Worm (Caenorhabditis elegans) whole organism, L3 larva: Measurements from ENCODE around the gene srh-180.

Experiments
- R02D3.7 ChIP-seq: fragments of 150-350 bp; optimal IDR thresholded peaks from 2 replicates; lab custom pipeline; 2014; ENCODE audit warnings: missing biosample characterization, missing genetic modification characterization
- ZK546.5 ChIP-seq: sonication (generic microtip); optimal IDR thresholded peaks from 2 replicates; lab custom pipeline; 2017; ENCODE audit warnings: missing biosample characterization, missing genetic modification characterization
- aly-2 ChIP-seq: fragments of 150-350 bp; optimal IDR thresholded peaks from 2 replicates; lab custom pipeline; 2014; ENCODE audit warnings: missing biosample characterization, missing genetic modification characterization
- ceh-16 ChIP-seq: sonication (generic microtip); optimal IDR thresholded peaks from 2 replicates; lab custom pipeline; 2017; ENCODE audit warnings: missing biosample characterization, missing genetic modification characterization
- ceh-28 ChIP-seq: fragments of 150-350 bp; optimal IDR thresholded peaks from 2 replicates; lab custom pipeline; 2014; ENCODE audit warnings: missing biosample characterization, missing genetic modification reagents, missing genetic modification characterization
- ceh-82 ChIP-seq: fragments of 150-350 bp; optimal IDR thresholded peaks from 2 replicates; lab custom pipeline; 2014; ENCODE audit warnings: missing biosample characterization, missing genetic modification characterization
- ceh-9 ChIP-seq: sonication (generic microtip); optimal IDR thresholded peaks from 2 replicates; lab custom pipeline; 2018; ENCODE audit warnings: missing biosample characterization, missing genetic modification characterization
- egl-27 ChIP-seq: sonication (generic microtip); optimal IDR thresholded peaks from 4 replicates; lab custom pipeline; 2017; ENCODE audit warnings: missing biosample characterization, missing genetic modification reagents, missing genetic modification characterization
- elt-1 ChIP-seq: fragments of 150-350 bp; optimal IDR thresholded peaks from 2 replicates; lab custom pipeline; 2014; ENCODE audit warnings: missing biosample characterization, missing genetic modification characterization
- elt-2 ChIP-seq: sonication (generic microtip); optimal IDR thresholded peaks from 2 replicates; lab custom pipeline; 2016; ENCODE audit warnings: missing genetic modification reagents, mild to moderate bottlenecking, missing genetic modification characterization, missing compliant biosample characterization
- elt-3 ChIP-seq, 3 experiments: fragments of 150-350 bp in 1 of 3; sonication (generic microtip) in 2 of 3; optimal IDR thresholded peaks; 2 replicates in 2 of 3; 4 replicates in 1 of 3; lab custom pipeline; 2014 to 2017; ENCODE audit warnings: missing biosample characterization in 3 of 3, missing genetic modification characterization in 3 of 3
- eor-1 ChIP-seq, 2 experiments: fragments of 150-350 bp; optimal IDR thresholded peaks; 2 replicates each; lab custom pipeline; 2014 to 2018; ENCODE audit warnings: missing biosample characterization in 2 of 2, missing genetic modification characterization in 2 of 2
- fkh-10 ChIP-seq: sonication (generic microtip); optimal IDR thresholded peaks from 2 replicates; lab custom pipeline; 2017; ENCODE audit warnings: missing biosample characterization, missing genetic modification reagents, missing genetic modification characterization
- hmg-11 ChIP-seq: sonication (generic microtip); optimal IDR thresholded peaks from 2 replicates; lab custom pipeline; 2016; ENCODE audit warnings: missing genetic modification characterization, missing compliant biosample characterization
- jun-1 ChIP-seq: fragments of 150-350 bp; optimal IDR thresholded peaks from 2 replicates; lab custom pipeline; 2014; ENCODE audit warnings: missing biosample characterization, missing genetic modification reagents, missing genetic modification characterization
- lin-39 ChIP-seq: fragments of 150-350 bp; optimal IDR thresholded peaks from 2 replicates; lab custom pipeline; 2018; ENCODE audit warnings: missing biosample characterization, missing genetic modification reagents, missing genetic modification characterization
- lsy-12 ChIP-seq: sonication (generic microtip); optimal IDR thresholded peaks from 2 replicates; lab custom pipeline; 2016; ENCODE audit warnings: mild to moderate bottlenecking, missing genetic modification characterization, missing compliant biosample characterization
- mdl-1 ChIP-seq: fragments of 150-350 bp; optimal IDR thresholded peaks from 2 replicates; lab custom pipeline; 2014; ENCODE audit warnings: missing biosample characterization, missing genetic modification characterization
- nfya-1 ChIP-seq: sonication (generic microtip); optimal IDR thresholded peaks from 2 replicates; lab custom pipeline; 2017; ENCODE audit warnings: missing genetic modification characterization, mild to moderate bottlenecking, missing compliant biosample characterization, antibody characterized with exemption, moderate library complexity; ENCODE audit not compliant: insufficient read depth
- nhr-11 ChIP-seq: fragments of 150-350 bp; optimal IDR thresholded peaks from 2 replicates; lab custom pipeline; 2014; ENCODE audit warnings: missing biosample characterization, missing genetic modification characterization
- nhr-23 ChIP-seq: fragments of 150-350 bp; optimal IDR thresholded peaks from 2 replicates; lab custom pipeline; 2014; ENCODE audit warnings: missing biosample characterization, missing genetic modification reagents, missing genetic modification characterization
- nhr-25 ChIP-seq: sonication (generic microtip); optimal IDR thresholded peaks from 2 replicates; lab custom pipeline; 2017; ENCODE audit warnings: missing biosample characterization, missing genetic modification characterization
- nhr-28 ChIP-seq: fragments of 150-350 bp; optimal IDR thresholded peaks from 2 replicates; lab custom pipeline; 2014; ENCODE audit warnings: missing biosample characterization, missing genetic modification characterization
- nhr-43 ChIP-seq: sonication (generic microtip); optimal IDR thresholded peaks from 2 replicates; lab custom pipeline; 2016; ENCODE audit warnings: mild to moderate bottlenecking, missing genetic modification characterization, missing compliant biosample characterization; ENCODE audit not compliant: poor library complexity, severe bottlenecking
- nhr-77 ChIP-seq: fragments of 150-350 bp; optimal IDR thresholded peaks from 2 replicates; lab custom pipeline; 2014; ENCODE audit warnings: missing biosample characterization, missing genetic modification characterization
- pha-4 ChIP-seq: fragments of 150-350 bp; optimal IDR thresholded peaks from 2 replicates; lab custom pipeline; 2014; ENCODE audit warnings: missing biosample characterization, missing genetic modification reagents, missing genetic modification characterization
- pqm-1 ChIP-seq: fragments of 150-350 bp; optimal IDR thresholded peaks from 2 replicates; lab custom pipeline; 2017; ENCODE audit warnings: missing biosample characterization, missing genetic modification characterization, inconsistent platforms
- sea-2 ChIP-seq: fragments of 150-350 bp; sonication (generic microtip); optimal IDR thresholded peaks from 4 replicates; lab custom pipeline; 2014; ENCODE audit warnings: missing biosample characterization, missing genetic modification reagents, missing genetic modification characterization
- snpc-4 ChIP-seq: fragments of 150-350 bp; optimal IDR thresholded peaks from 2 replicates; lab custom pipeline; 2014; ENCODE audit warnings: missing biosample characterization, missing genetic modification characterization
- unc-62 ChIP-seq: fragments of 150-350 bp; sonication (generic microtip); optimal IDR thresholded peaks from 4 replicates; lab custom pipeline; 2014; ENCODE audit warnings: missing biosample characterization, missing genetic modification reagents, missing genetic modification characterization
- zag-1 ChIP-seq: fragments of 150-350 bp; optimal IDR thresholded peaks from 2 replicates; lab custom pipeline; 2014; ENCODE audit warnings: missing biosample characterization, missing genetic modification characterization
- ztf-4 ChIP-seq: fragments of 150-350 bp; optimal IDR thresholded peaks from 2 replicates; lab custom pipeline; 2014; ENCODE audit warnings: missing biosample characterization, missing genetic modification characterization

srh-180 gene

ce11 chrV:16308343-16308742, 9.0 kb upstream of the srh-180 start:
- no peak for TF ChIP-seq snpc-4 (tag; lab: Kevin White, UChicago)
- TF ChIP-seq nhr-11 (tag; lab: Kevin White, UChicago): no peak
- TF ChIP-seq nhr-25 (tag; lab: Kevin White, UChicago): no peak
- no peak for TF ChIP-seq eor-1 (tag; optimal IDR thresholded peaks at IDR 0.05; lab: Kevin White, UChicago)

- TF ChIP-seq elt-2 (tag; lab: Kevin White, UChicago): peak; percentile 15
- no peak for TF ChIP-seq lsy-12 (tag; lab: Kevin White, UChicago)
These were observed 7.8 kb upstream of the srh-180 start, which contains the start of gene oac-7 for ce11 chrV:16309523-16309922. Gene oac-7 (plus strand): TSS chrV:16309805.

- TF ChIP-seq R02D3.7 (tag; lab: Kevin White, UChicago) (no peak), fkh-10 (no peak), pqm-1 (no peak), nfya-1 (tag; lab: Kevin White, UChicago) (no peak), ceh-16 (tag; lab: Kevin White, UChicago) (no peak), lsy-12 (tag; lab: Kevin White, UChicago) (no peak), sea-2 (GFP tag; lab: Kevin White, UChicago) (no peak), nhr-25 (tag; lab: Kevin White, UChicago) (no peak)
- TF ChIP-seq, all 47 proteins: peak for 0
These were observed 2.3 kb upstream of the srh-180 start, which contains the start of gene str-214 for ce11 chrV:16315004-16315403. Gene str-214 (plus strand): TSS chrV:16315304.

ce11 chrV:16322155-16322554, 4.8 kb downstream of the srh-180 start:
- TF ChIP-seq lin-39 (tag; lab: Kevin White, UChicago) (no peak), pqm-1 (no peak), nfya-1 (tag; lab: Kevin White, UChicago) (no peak), pha-4 (tag; lab: Kevin White, UChicago) (no peak), ceh-28 (tag; lab: Kevin White, UChicago) (no peak), ceh-82 (tag; lab: Kevin White, UChicago) (no peak), egl-27 (tag; lab: Kevin White, UChicago) (no peak), nhr-28 (tag; lab: Kevin White, UChicago) (no peak), hmg-11 (tag; lab: Kevin White, UChicago) (no peak), ztf-4 (no peak), aly-2 (tag; lab: Kevin White, UChicago) (no peak), nhr-43 (tag; lab: Kevin White, UChicago) (no peak), elt-1 (no peak), nhr-25 (tag; lab: Kevin White, UChicago) (no peak), zag-1 (tag; lab: Kevin White, UChicago) (no peak), jun-1 (tag; lab: Kevin White, UChicago) (no peak), mdl-1 (no peak), sea-2 (GFP tag; lab: Kevin White, UChicago) (no peak), fkh-10 (no peak), ceh-9 (no peak)
- TF ChIP-seq, all 47 proteins: peak for 0

ce11 chrV:16328849-16329248, 11.5 kb downstream of the srh-180 start, which contains the start of gene F57G8.7:
Gene F57G8.7 (plus strand): TSS chrV:16329149.
- TF ChIP-seq ztf-4 (no peak), nhr-23 (tag; lab: Kevin White, UChicago) (no peak), ZK546.5 (no peak), ceh-16 (tag; lab: Kevin White, UChicago) (no peak), snpc-4 (tag; lab: Kevin White, UChicago) (no peak), nhr-11 (tag; lab: Kevin White, UChicago) (no peak), sea-2 (GFP tag; lab: Kevin White, UChicago) (no peak), aly-2 (tag; lab: Kevin White, UChicago) (no peak), elt-1 (no peak), nhr-25 (tag; lab: Kevin White, UChicago) (no peak), nhr-77 (tag; lab: Kevin White, UChicago) (no peak), nfya-1 (tag; lab: Kevin White, UChicago) (no peak), elt-3 (tag; optimal IDR thresholded peaks at IDR 0.05; lab: Kevin White, UChicago) (no peak), elt-2 (tag; lab: Kevin White, UChicago) (no peak), eor-1 (tag; optimal IDR thresholded peaks at IDR 0.05; lab: Kevin White, UChicago) (no peak), unc-62 (GFP tag; lab: Kevin White, UChicago) (no peak), jun-1 (tag; lab: Kevin White, UChicago) (no peak)
